Fruit fly (Drosophila melanogaster) whole organism, embryonic: ENCODE results near the gene CG6901.

Experiments used
- CG17912 ChIP-seq: fragments of 200-800 bp; sonication (Bioruptor generic); optimal IDR thresholded peaks from 2 replicates; lab custom pipeline; 2018; ENCODE audit warnings: missing biosample characterization, mild to moderate bottlenecking, missing genetic modification characterization
- CG18764 ChIP-seq: fragments of 200-800 bp; sonication (Bioruptor generic); optimal IDR thresholded peaks from 3 replicates; lab custom pipeline; 2016; ENCODE audit warnings: missing biosample characterization, missing genetic modification characterization
- CG4820 ChIP-seq: fragments of 200-800 bp; sonication (Bioruptor generic); optimal IDR thresholded peaks from 3 replicates; lab custom pipeline; 2016; ENCODE audit warnings: missing biosample characterization, missing genetic modification characterization
- CG7786 ChIP-seq: fragments of 200-800 bp; sonication (Bioruptor generic); optimal IDR thresholded peaks from 2 replicates; lab custom pipeline; 2016; ENCODE audit warnings: missing biosample characterization, missing genetic modification characterization
- D ChIP-seq, 2 experiments: fragments of 200-800 bp in 1 of 2; fragments of >200 bp in 1 of 2; sonication (Bioruptor generic) in 1 of 2; optimal IDR thresholded peaks; 2 replicates in 1 of 2; 3 replicates in 1 of 2; lab custom pipeline; 2017; ENCODE audit warnings: mild to moderate bottlenecking in 1 of 2, missing biosample characterization in 1 of 2, missing genetic modification characterization in 1 of 2, missing genetic modification reagents in 1 of 2
- Fer1 ChIP-seq: fragments of 200-800 bp; sonication (Bioruptor generic); optimal IDR thresholded peaks from 2 replicates; lab custom pipeline; 2017; ENCODE audit warnings: missing biosample characterization, mild to moderate bottlenecking, missing genetic modification characterization
- Sox102F ChIP-seq: fragments of 200-800 bp; sonication (Bioruptor generic); optimal IDR thresholded peaks from 2 replicates; lab custom pipeline; 2018; ENCODE audit warnings: missing biosample characterization, mild to moderate bottlenecking, missing genetic modification characterization, moderate library complexity
- danr ChIP-seq: fragments of 200-800 bp; sonication (Bioruptor generic); IDR thresholded peaks from 2 replicates; pipeline ENCODE4 v1.3.6; 2022; ENCODE audit warnings: missing biosample characterization, missing genetic modification characterization
- eve ChIP-seq, 2 experiments: fragments of >200 bp; optimal IDR thresholded peaks; 2 replicates each; lab custom pipeline; 2017; ENCODE audit warnings: missing biosample characterization in 2 of 2, missing genetic modification characterization in 2 of 2
- sens ChIP-seq: fragments of 200-800 bp; sonication (Bioruptor generic); peaks from one replicate; lab custom pipeline; 2016; ENCODE audit warnings: missing biosample characterization, missing genetic modification characterization
- slbo ChIP-seq: fragments of 200-800 bp; sonication (Bioruptor generic); IDR thresholded peaks from 2 replicates; pipeline ENCODE4 v1.3.6; 2022; ENCODE audit warnings: missing biosample characterization, missing genetic modification characterization
- sr ChIP-seq: fragments of 200-800 bp; sonication (Bioruptor generic); IDR thresholded peaks from 3 replicates; pipeline ENCODE4 v1.3.6; 2022; ENCODE audit warnings: missing biosample characterization, missing genetic modification characterization

DNA sequence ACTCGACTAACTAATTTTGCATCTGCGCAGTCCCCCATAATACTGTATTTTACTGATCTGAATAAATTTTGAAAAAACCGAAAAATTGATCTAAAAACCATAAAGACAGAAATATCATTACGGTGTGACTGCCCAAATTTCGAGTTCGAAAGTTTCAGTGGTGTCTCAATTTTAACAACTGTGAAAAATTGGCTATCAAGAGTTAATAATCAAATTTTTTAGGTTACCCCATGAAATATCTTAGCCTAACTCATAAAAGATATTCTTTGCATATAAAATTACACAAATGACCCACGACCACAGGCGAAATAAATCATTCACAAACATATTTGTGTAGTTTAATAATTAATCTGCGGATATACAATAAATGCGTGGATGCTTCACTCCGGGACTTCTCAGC lies 36.8 kb downstream of the CG6901 start, which contains the start of gene CG42446:
- no peak for TF ChIP-seq D (optimal IDR thresholded peaks at IDR 0.05; lab: Kevin White, UChicago)
- no peak for TF ChIP-seq D (GFP tag; optimal IDR thresholded peaks at IDR 0.05; lab: Kevin White, UChicago)
- TF ChIP-seq CG7786 (GFP tag; lab: Kevin White, UChicago): no peak
- no peak for TF ChIP-seq sens
- no peak for TF ChIP-seq Fer1 (GFP tag; lab: Kevin White, UChicago)
- no peak for TF ChIP-seq CG18764 (GFP tag; lab: Kevin White, UChicago)
- no peak for TF ChIP-seq eve (GFP tag; optimal IDR thresholded peaks at IDR 0.05; lab: Kevin White, UChicago)
- TF ChIP-seq danr (GFP tag; lab: Robert Waterston, UW): no peak
- TF ChIP-seq CG17912: no peak
- TF ChIP-seq Sox102F (GFP tag; lab: Kevin White, UChicago): no peak
- TF ChIP-seq sr (GFP tag; lab: Robert Waterston, UW): no peak
- TF ChIP-seq CG4820 (GFP tag; lab: Kevin White, UChicago): no peak
- no peak for TF ChIP-seq slbo (GFP tag; lab: Robert Waterston, UW)
